Fruit fly (Drosophila melanogaster) whole organism, embryonic: ENCODE results near the gene Chro.

Source experiments
- BtbVII ChIP-seq: fragments of 200-800 bp; sonication (Bioruptor generic); optimal IDR thresholded peaks from 3 replicates; lab custom pipeline; 2017; ENCODE audit warnings: missing biosample characterization, mild to moderate bottlenecking, missing genetic modification characterization
- CG10274 ChIP-seq: fragments of 200-800 bp; sonication (Bioruptor generic); optimal IDR thresholded peaks from 3 replicates; lab custom pipeline; 2017; ENCODE audit warnings: missing biosample characterization, mild to moderate bottlenecking, missing genetic modification characterization
- CG11560 ChIP-seq: fragments of 200-800 bp; sonication (Bioruptor generic); IDR thresholded peaks from 3 replicates; pipeline ENCODE4 v1.3.6; 2022; ENCODE audit warnings: missing biosample characterization, missing genetic modification characterization
- CG11723 ChIP-seq: fragments of 200-800 bp; sonication (Bioruptor generic); optimal IDR thresholded peaks from 2 replicates; lab custom pipeline; 2017; ENCODE audit warnings: missing biosample characterization, mild to moderate bottlenecking, missing genetic modification characterization
- CG12942 ChIP-seq: fragments of 200-800 bp; sonication (Bioruptor generic); optimal IDR thresholded peaks from 3 replicates; lab custom pipeline; 2016; ENCODE audit warnings: missing biosample characterization, missing genetic modification characterization
- CG15601 ChIP-seq: fragments of 200-800 bp; sonication (Bioruptor generic); optimal IDR thresholded peaks from 3 replicates; lab custom pipeline; 2019; ENCODE audit warnings: missing biosample characterization, mild to moderate bottlenecking, missing genetic modification characterization, moderate library complexity
- CG15696 ChIP-seq: fragments of 200-800 bp; sonication (Bioruptor generic); optimal IDR thresholded peaks from 2 replicates; lab custom pipeline; 2019; ENCODE audit warnings: missing biosample characterization, mild to moderate bottlenecking, missing genetic modification characterization, moderate library complexity
- CG1603 ChIP-seq: fragments of 200-800 bp; sonication (Bioruptor generic); optimal IDR thresholded peaks from 2 replicates; lab custom pipeline; 2019; ENCODE audit warnings: missing biosample characterization, mild to moderate bottlenecking, missing genetic modification characterization, moderate library complexity
- CG1647 ChIP-seq: fragments of 200-800 bp; sonication (Bioruptor generic); optimal IDR thresholded peaks from 3 replicates; lab custom pipeline; 2016; ENCODE audit warnings: missing biosample characterization, missing genetic modification characterization
- CG16815 ChIP-seq: fragments of 200-800 bp; sonication (Bioruptor generic); optimal IDR thresholded peaks from 3 replicates; lab custom pipeline; 2017; ENCODE audit warnings: missing biosample characterization, mild to moderate bottlenecking, missing genetic modification characterization
- CG17186 ChIP-seq: fragments of 200-800 bp; sonication (Bioruptor generic); optimal IDR thresholded peaks from 3 replicates; lab custom pipeline; 2017; ENCODE audit warnings: missing biosample characterization, missing genetic modification reagents, missing genetic modification characterization
- CG18764 ChIP-seq: fragments of 200-800 bp; sonication (Bioruptor generic); optimal IDR thresholded peaks from 3 replicates; lab custom pipeline; 2016; ENCODE audit warnings: missing biosample characterization, missing genetic modification characterization
- CG2129 ChIP-seq: fragments of 200-800 bp; sonication (Bioruptor generic); IDR thresholded peaks from 2 replicates; pipeline ENCODE4 v1.3.6; 2022; ENCODE audit warnings: missing biosample characterization, missing genetic modification characterization; ENCODE audit not compliant: partially characterized antibody
- CG30431 ChIP-seq: fragments of 200-800 bp; sonication (Bioruptor generic); optimal IDR thresholded peaks from 2 replicates; lab custom pipeline; 2017; ENCODE audit warnings: missing biosample characterization, missing genetic modification characterization
- CG31365 ChIP-seq: fragments of 200-800 bp; sonication (Bioruptor generic); optimal IDR thresholded peaks from 2 replicates; lab custom pipeline; 2018; ENCODE audit warnings: missing biosample characterization, mild to moderate bottlenecking, missing genetic modification characterization
- CG32767 ChIP-seq: fragments of 200-800 bp; sonication (Bioruptor generic); IDR thresholded peaks from 2 replicates; pipeline ENCODE4 v1.3.6; 2022; ENCODE audit warnings: missing biosample characterization, missing genetic modification characterization
- CG33213 ChIP-seq: fragments of 200-800 bp; sonication (Bioruptor generic); optimal IDR thresholded peaks from 3 replicates; lab custom pipeline; 2016; ENCODE audit warnings: missing biosample characterization, missing genetic modification characterization
- CG4328 ChIP-seq: fragments of 200-800 bp; sonication (Bioruptor generic); optimal IDR thresholded peaks from 3 replicates; lab custom pipeline; 2017; ENCODE audit warnings: missing biosample characterization, missing genetic modification reagents, missing genetic modification characterization
- CG6272 ChIP-seq: fragments of 200-800 bp; sonication (Bioruptor generic); IDR thresholded peaks from 2 replicates; pipeline ENCODE4 v1.3.6; 2022; ENCODE audit warnings: missing biosample characterization, missing genetic modification characterization
- CG9437 ChIP-seq: fragments of 200-800 bp; sonication (Bioruptor generic); optimal IDR thresholded peaks from 2 replicates; lab custom pipeline; 2018; ENCODE audit warnings: missing biosample characterization, mild to moderate bottlenecking, missing genetic modification characterization
- CG9932 ChIP-seq: fragments of 200-800 bp; sonication (Bioruptor generic); IDR thresholded peaks from 2 replicates; pipeline ENCODE4 v1.3.6; 2022; ENCODE audit warnings: missing biosample characterization, missing genetic modification characterization
- Dad ChIP-seq: fragments of 200-800 bp; sonication (Bioruptor generic); optimal IDR thresholded peaks from 3 replicates; lab custom pipeline; 2016; ENCODE audit warnings: missing biosample characterization, missing genetic modification characterization
- Dip2 ChIP-seq: fragments of 200-800 bp; sonication (Bioruptor generic); IDR thresholded peaks from 2 replicates; pipeline ENCODE4 v1.3.6; 2022; ENCODE audit warnings: missing biosample characterization, missing genetic modification characterization
- Ets65A ChIP-seq: fragments of 200-800 bp; sonication (Bioruptor generic); peaks from one replicate; lab custom pipeline; 2016; ENCODE audit warnings: missing biosample characterization, missing genetic modification characterization
- H2.0 ChIP-seq: fragments of 200-800 bp; sonication (Bioruptor generic); IDR thresholded peaks from 2 replicates; pipeline ENCODE4 v1.3.6; 2022; ENCODE audit warnings: missing biosample characterization, missing genetic modification characterization
- Hey ChIP-seq: fragments of 200-800 bp; sonication (Bioruptor generic); optimal IDR thresholded peaks from 3 replicates; lab custom pipeline; 2018; ENCODE audit warnings: missing biosample characterization, mild to moderate bottlenecking, missing genetic modification characterization
- HmgD ChIP-seq: fragments of 200-800 bp; sonication (Bioruptor generic); optimal IDR thresholded peaks from 3 replicates; lab custom pipeline; 2016; ENCODE audit warnings: missing biosample characterization, missing genetic modification characterization
- Hmr ChIP-seq: fragments of 200-800 bp; sonication (Bioruptor generic); optimal IDR thresholded peaks from 3 replicates; lab custom pipeline; 2017; ENCODE audit warnings: mild to moderate bottlenecking, missing biosample characterization, missing genetic modification reagents, missing genetic modification characterization
- Kr ChIP-seq: fragments of 200-800 bp; sonication (Bioruptor generic); optimal IDR thresholded peaks from 2 replicates; lab custom pipeline; 2017; ENCODE audit warnings: missing biosample characterization, mild to moderate bottlenecking, missing genetic modification characterization
- Meics ChIP-seq: fragments of 200-800 bp; sonication (Bioruptor generic); optimal IDR thresholded peaks from 2 replicates; lab custom pipeline; 2017; ENCODE audit warnings: missing biosample characterization, mild to moderate bottlenecking, missing genetic modification characterization
- Neu2 ChIP-seq: fragments of 200-800 bp; sonication (Bioruptor generic); optimal IDR thresholded peaks from 3 replicates; lab custom pipeline; 2016; ENCODE audit warnings: missing biosample characterization, missing genetic modification characterization, borderline replicate concordance
- NfI ChIP-seq: fragments of 200-800 bp; sonication (Bioruptor generic); optimal IDR thresholded peaks from 3 replicates; lab custom pipeline; 2018; ENCODE audit warnings: missing biosample characterization, mild to moderate bottlenecking, missing genetic modification characterization, moderate library complexity
- Sox100B ChIP-seq: fragments of 200-800 bp; sonication (Bioruptor generic); optimal IDR thresholded peaks from 3 replicates; lab custom pipeline; 2018; ENCODE audit warnings: missing biosample characterization, mild to moderate bottlenecking, missing genetic modification characterization
- Xbp1 ChIP-seq: fragments of 200-800 bp; sonication (Bioruptor generic); optimal IDR thresholded peaks from 3 replicates; lab custom pipeline; 2016; ENCODE audit warnings: missing biosample characterization, mild to moderate bottlenecking, missing genetic modification characterization
- ara ChIP-seq: fragments of 200-800 bp; sonication (Bioruptor generic); IDR thresholded peaks from 2 replicates; pipeline ENCODE4 v1.3.6; 2022; ENCODE audit warnings: missing biosample characterization, missing genetic modification characterization
- az2 ChIP-seq: fragments of 200-800 bp; sonication (Bioruptor generic); optimal IDR thresholded peaks from 3 replicates; lab custom pipeline; 2016; ENCODE audit warnings: missing biosample characterization, missing genetic modification characterization
- croc ChIP-seq: fragments of 200-800 bp; sonication (Bioruptor generic); conservative IDR thresholded peaks from 3 replicates; pipeline ENCODE4 v1.3.6; 2022; ENCODE audit warnings: missing biosample characterization, missing genetic modification characterization
- dmrt99B ChIP-seq: fragments of 200-800 bp; sonication (Bioruptor generic); optimal IDR thresholded peaks from 2 replicates; lab custom pipeline; 2018; ENCODE audit warnings: missing biosample characterization, mild to moderate bottlenecking, missing genetic modification characterization, moderate library complexity
- ems ChIP-seq: fragments of 200-800 bp; sonication (Bioruptor generic); optimal IDR thresholded peaks from 3 replicates; lab custom pipeline; 2016; ENCODE audit warnings: missing biosample characterization, missing genetic modification characterization
- en ChIP-seq: fragments of 200-800 bp; sonication (Bioruptor generic); optimal IDR thresholded peaks from 2 replicates; lab custom pipeline; 2016; ENCODE audit warnings: missing biosample characterization, missing genetic modification characterization
- fd102C ChIP-seq: fragments of 200-800 bp; sonication (Bioruptor generic); optimal IDR thresholded peaks from 2 replicates; lab custom pipeline; 2018; ENCODE audit warnings: missing biosample characterization, mild to moderate bottlenecking, missing genetic modification characterization, moderate library complexity
- gce ChIP-seq: fragments of 200-800 bp; sonication (Bioruptor generic); IDR thresholded peaks from 3 replicates; pipeline ENCODE4 v1.3.6; 2022; ENCODE audit warnings: missing biosample characterization, missing genetic modification characterization
- inv ChIP-seq: fragments of 200-800 bp; sonication (Bioruptor generic); IDR thresholded peaks from 2 replicates; pipeline ENCODE4 v1.3.6; 2022; ENCODE audit warnings: missing biosample characterization, missing genetic modification characterization; ENCODE audit not compliant: partially characterized antibody
- lab ChIP-seq: fragments of 200-800 bp; sonication (Bioruptor generic); optimal IDR thresholded peaks from 3 replicates; lab custom pipeline; 2017; ENCODE audit warnings: missing biosample characterization, missing genetic modification characterization, mild to moderate bottlenecking, moderate library complexity, missing genetic modification reagents
- lmd ChIP-seq: fragments of 200-800 bp; sonication (Bioruptor generic); IDR thresholded peaks from 2 replicates; pipeline ENCODE4 v1.3.6; 2022; ENCODE audit warnings: missing biosample characterization, missing genetic modification characterization
- nau ChIP-seq: fragments of 200-800 bp; sonication (Bioruptor generic); optimal IDR thresholded peaks from 3 replicates; lab custom pipeline; 2017; ENCODE audit warnings: missing biosample characterization, mild to moderate bottlenecking, missing genetic modification characterization, missing genetic modification reagents
- otp ChIP-seq: fragments of 200-800 bp; sonication (Bioruptor generic); IDR thresholded peaks from 3 replicates; pipeline ENCODE4, ENCODE4 v1.3.6; 2022; ENCODE audit warnings: missing biosample characterization, missing genetic modification characterization
- tin ChIP-seq: fragments of 200-800 bp; sonication (Bioruptor generic); optimal IDR thresholded peaks from 3 replicates; lab custom pipeline; 2016; ENCODE audit warnings: missing biosample characterization, missing genetic modification characterization
- unc-4 ChIP-seq: fragments of 200-800 bp; sonication (Bioruptor generic); IDR thresholded peaks from 2 replicates; pipeline ENCODE4 v1.3.6; 2022; ENCODE audit warnings: missing biosample characterization, missing genetic modification characterization; ENCODE audit not compliant: partially characterized antibody
- usp ChIP-seq: fragments of >200 bp; optimal IDR thresholded peaks from 2 replicates; lab custom pipeline; 2017; ENCODE audit warnings: missing biosample characterization, missing genetic modification characterization
- zf30C ChIP-seq: fragments of 200-800 bp; sonication (Bioruptor generic); optimal IDR thresholded peaks from 3 replicates; lab custom pipeline; 2018; ENCODE audit warnings: missing biosample characterization, mild to moderate bottlenecking, missing genetic modification characterization

Chro gene

dm6 chr3L:22888591-22889258 lies 9.9 kb upstream of the Chro start (continued):
- TF ChIP-seq CG32767 (GFP tag; lab: Robert Waterston, UW) (no peak), Xbp1 (GFP tag; lab: Kevin White, UChicago) (no peak), ara (GFP tag; lab: Robert Waterston, UW) (no peak), Neu2 (GFP tag; lab: Kevin White, UChicago) (no peak), Sox100B (no peak), NfI (GFP tag; lab: Kevin White, UChicago) (no peak), H2.0 (GFP tag; lab: Robert Waterston, UW) (no peak), CG15696 (no peak), CG6272 (GFP tag; lab: Robert Waterston, UW) (no peak), Hey (tag; lab: Kevin White, UChicago) (peak; percentile 34), az2 (GFP tag; lab: Kevin White, UChicago) (no peak), CG9437 (no peak), otp (GFP tag; lab: Robert Waterston, UW) (no peak), CG16815 (GFP tag; lab: Kevin White, UChicago) (no peak), CG1647 (GFP tag; lab: Kevin White, UChicago) (no peak), zf30C (GFP tag; lab: Kevin White, UChicago) (no peak), CG12942 (GFP tag; lab: Kevin White, UChicago) (no peak), nau (GFP tag; lab: Kevin White, UChicago) (no peak), CG1603 (no peak), CG18764 (GFP tag; lab: Kevin White, UChicago) (no peak), unc-4 (no peak), fd102C (no peak), CG9932 (GFP tag; lab: Robert Waterston, UW) (no peak), Dip2 (GFP tag; lab: Robert Waterston, UW) (no peak), CG2129 (GFP tag; lab: Robert Waterston, UW) (no peak), BtbVII (GFP tag; lab: Kevin White, UChicago) (peak; percentile 22), usp (GFP tag; lab: Kevin White, UChicago) (no peak), inv (no peak), Meics (GFP tag; lab: Kevin White, UChicago) (no peak), gce (GFP tag; lab: Robert Waterston, UW) (no peak), CG31365 (no peak), CG33213 (GFP tag; lab: Kevin White, UChicago) (no peak), ems (GFP tag; lab: Kevin White, UChicago) (no peak), en (GFP tag; lab: Kevin White, UChicago) (no peak), CG17186 (GFP tag; lab: Kevin White, UChicago) (no peak), CG4328 (GFP tag; lab: Kevin White, UChicago) (no peak), CG15601 (no peak), HmgD (GFP tag; lab: Kevin White, UChicago) (no peak), CG11560 (tag; lab: Robert Waterston, UW) (no peak), tin (no peak), dmrt99B (tag; lab: Kevin White, UChicago) (no peak), CG11723 (GFP tag; lab: Kevin White, UChicago) (no peak), lmd (GFP tag; lab: Robert Waterston, UW) (no peak), Kr (no peak), croc (GFP tag; lab: Robert Waterston, UW) (no peak), CG10274 (GFP tag; lab: Kevin White, UChicago) (no peak), Ets65A (GFP tag; lab: Kevin White, UChicago) (no peak), Hmr (GFP tag; lab: Kevin White, UChicago) (peak; percentile 26), lab (GFP tag; lab: Kevin White, UChicago) (peak; percentile 5), CG30431 (no peak), Dad (no peak)
